In genomic region chr3R:19023862-19024261, dm6 we compare ENCODE assay signal across 1 fruit fly cellular context.
TF ChIP-seq lines count a peak whose summit lies in the region.

CG6005 (minus strand) TSS chr3R:19024030.
CG14286 (plus strand) TSS chr3R:19024092.

TF ChIP-seq in whole organism, embryonic, 481 proteins besides CTCF, POLR2A, EP300 and RAD21 (continued from another document):
- TF ChIP-seq CG10654 (GFP tag; optimal IDR thresholded peaks at IDR 0.05; lab: Kevin White, UChicago), result peak; percentile 2
- peak; percentile 59 for TF ChIP-seq sug (tag; optimal IDR thresholded peaks at IDR 0.05; lab: Kevin White, UChicago)
- TF ChIP-seq CG3995 (GFP tag; optimal IDR thresholded peaks at IDR 0.05; lab: Kevin White, UChicago), result peak; percentile 53
- TF ChIP-seq fd3F (GFP tag; optimal IDR thresholded peaks at IDR 0.05; lab: Kevin White, UChicago), result peak; percentile 35
- TF ChIP-seq HLH4C (GFP tag; IDR thresholded peaks at IDR 0.05; lab: Robert Waterston, UW; ENCODE audit: partially characterized antibody), result peak; percentile 75
- no peak for TF ChIP-seq BtbVII (GFP tag; optimal IDR thresholded peaks at IDR 0.05; lab: Kevin White, UChicago)
- TF ChIP-seq tup (GFP tag; optimal IDR thresholded peaks at IDR 0.05; lab: Kevin White, UChicago), result peak; percentile 34
- peak; percentile 52; the same call in 2 of the 3 replicates for TF ChIP-seq hb (GFP tag; IDR thresholded peaks at IDR 0.05; lab: Robert Waterston, UW; ENCODE audit: partially characterized antibody)
- peak; percentile 58 for TF ChIP-seq CG12391 (tag; optimal IDR thresholded peaks at IDR 0.05; lab: Kevin White, UChicago)
- TF ChIP-seq Fer2 (tag; optimal IDR thresholded peaks at IDR 0.05; lab: Kevin White, UChicago), result no peak
- TF ChIP-seq ind (GFP tag; optimal IDR thresholded peaks at IDR 0.05; lab: Kevin White, UChicago), result peak; percentile 55
- peak; percentile 48 for TF ChIP-seq her (GFP tag; optimal IDR thresholded peaks at IDR 0.05; lab: Kevin White, UChicago)
- peak; percentile 47 for TF ChIP-seq onecut (GFP tag; IDR thresholded peaks at IDR 0.05; lab: Robert Waterston, UW)
- peak; percentile 84; the same call in 3 of the 4 replicates for TF ChIP-seq Gug (GFP tag; IDR thresholded peaks at IDR 0.05; lab: Robert Waterston, UW)
- TF ChIP-seq CG12744 (GFP tag; optimal IDR thresholded peaks at IDR 0.05; lab: Kevin White, UChicago), result peak; percentile 16
- peak; percentile 78 for TF ChIP-seq chn (GFP tag; optimal IDR thresholded peaks at IDR 0.05; lab: Kevin White, UChicago)
- no peak for TF ChIP-seq z (GFP tag; IDR thresholded peaks at IDR 0.05; lab: Robert Waterston, UW)
- peak; percentile 3 for TF ChIP-seq CG33557 (GFP tag; optimal IDR thresholded peaks at IDR 0.05; lab: Kevin White, UChicago)
- TF ChIP-seq CG5180 (GFP tag; optimal IDR thresholded peaks at IDR 0.05; lab: Kevin White, UChicago), result no peak
- peak; percentile 21; the same call in 1 of the 3 replicates for TF ChIP-seq zen2 (GFP tag; IDR thresholded peaks at IDR 0.05; lab: Robert Waterston, UW; ENCODE audit: partially characterized antibody)
- TF ChIP-seq Doc2 (GFP tag; IDR thresholded peaks at IDR 0.05; lab: Robert Waterston, UW), result no peak
- TF ChIP-seq Dip3 (GFP tag; optimal IDR thresholded peaks at IDR 0.05; lab: Kevin White, UChicago), result peak; percentile 45
- no peak for TF ChIP-seq CG30020 (tag; optimal IDR thresholded peaks at IDR 0.05; lab: Kevin White, UChicago)
- TF ChIP-seq Adf1 (GFP tag; IDR thresholded peaks at IDR 0.05; lab: Robert Waterston, UW), result peak; percentile 28; the same call in 1 of the 2 replicates
- TF ChIP-seq Elba2 (GFP tag; optimal IDR thresholded peaks at IDR 0.05; lab: Kevin White, UChicago), result no peak
- peak; percentile 56 for TF ChIP-seq H2.0 (GFP tag; IDR thresholded peaks at IDR 0.05; lab: Robert Waterston, UW)
- TF ChIP-seq corto (GFP tag; optimal IDR thresholded peaks at IDR 0.05; lab: Kevin White, UChicago), result no peak
- TF ChIP-seq CG4424 (GFP tag; optimal IDR thresholded peaks at IDR 0.05; lab: Kevin White, UChicago), result peak; percentile 58
- no peak for TF ChIP-seq GATAe (GFP tag; conservative IDR thresholded peaks at IDR 0.05; lab: Robert Waterston, UW)
- no peak for TF ChIP-seq prd (optimal IDR thresholded peaks at IDR 0.05; lab: Kevin White, UChicago)
- peak; percentile 80 for TF ChIP-seq prd (GFP tag; IDR thresholded peaks at IDR 0.05; lab: Robert Waterston, UW)
- TF ChIP-seq Doc3 (GFP tag; IDR thresholded peaks at IDR 0.05; lab: Robert Waterston, UW; ENCODE audit: partially characterized antibody), result peak; percentile 57; the same call in 2 of the 3 replicates
- no peak for TF ChIP-seq CG10543 (GFP tag; optimal IDR thresholded peaks at IDR 0.05; lab: Kevin White, UChicago)
- peak; percentile 73 for TF ChIP-seq CG12659 (GFP tag; optimal IDR thresholded peaks at IDR 0.05; lab: Kevin White, UChicago)
- peak; percentile 59 for TF ChIP-seq Dp (GFP tag; optimal IDR thresholded peaks at IDR 0.05; lab: Kevin White, UChicago)
- peak; percentile 47 for TF ChIP-seq CG1602 (GFP tag; optimal IDR thresholded peaks at IDR 0.05; lab: Kevin White, UChicago)
- TF ChIP-seq al (GFP tag; IDR thresholded peaks at IDR 0.05; lab: Robert Waterston, UW), result peak; percentile 61
- TF ChIP-seq yki (optimal IDR thresholded peaks at IDR 0.05; lab: Kevin White, UChicago), result no peak
- peak; percentile 69 for TF ChIP-seq sna (GFP tag; IDR thresholded peaks at IDR 0.05; lab: Robert Waterston, UW; ENCODE audit: partially characterized antibody)
- TF ChIP-seq CG14860 (GFP tag; IDR thresholded peaks at IDR 0.05; lab: Robert Waterston, UW; ENCODE audit: partially characterized antibody), result peak; percentile 59
- TF ChIP-seq Opbp (GFP tag; IDR thresholded peaks at IDR 0.05; lab: Robert Waterston, UW; ENCODE audit: partially characterized antibody), result peak; percentile 74; the same call in 2 of the 3 replicates
- TF ChIP-seq Stat92E (GFP tag; optimal IDR thresholded peaks at IDR 0.05; lab: Kevin White, UChicago), result no peak
- peak; percentile 57; the same call in 1 of the 2 replicates for TF ChIP-seq inv (GFP tag; IDR thresholded peaks at IDR 0.05; lab: Robert Waterston, UW; ENCODE audit: partially characterized antibody)
- TF ChIP-seq Asciz (GFP tag; optimal IDR thresholded peaks at IDR 0.05; lab: Kevin White, UChicago), result no peak
- no peak for TF ChIP-seq emc (GFP tag; optimal IDR thresholded peaks at IDR 0.05; lab: Kevin White, UChicago)
- TF ChIP-seq CG9797 (GFP tag; optimal IDR thresholded peaks at IDR 0.05; lab: Kevin White, UChicago), result peak; percentile 33
- TF ChIP-seq gce (GFP tag; IDR thresholded peaks at IDR 0.05; lab: Robert Waterston, UW), result peak; percentile 48; the same call in 1 of the 3 replicates
- no peak for TF ChIP-seq CG1832 (GFP tag; optimal IDR thresholded peaks at IDR 0.05; lab: Kevin White, UChicago)
- peak; percentile 31 for TF ChIP-seq CG16863 (GFP tag; optimal IDR thresholded peaks at IDR 0.05; lab: Kevin White, UChicago)
- peak; percentile 69 for TF ChIP-seq Mad (GFP tag; optimal IDR thresholded peaks at IDR 0.05; lab: Kevin White, UChicago)
- no peak for TF ChIP-seq CG30431 (GFP tag; optimal IDR thresholded peaks at IDR 0.05; lab: Kevin White, UChicago)
- peak; percentile 32; the same call in 1 of the 2 replicates for TF ChIP-seq CG6689 (GFP tag; IDR thresholded peaks at IDR 0.05; lab: Robert Waterston, UW)
- TF ChIP-seq amos (GFP tag; IDR thresholded peaks at IDR 0.05; lab: Robert Waterston, UW; ENCODE audit: partially characterized antibody), result peak; percentile 83
- TF ChIP-seq hkb (optimal IDR thresholded peaks at IDR 0.05; lab: Kevin White, UChicago), result no peak
- TF ChIP-seq hkb (GFP tag; IDR thresholded peaks at IDR 0.05; lab: Robert Waterston, UW), result 0 out of 2 replicates have a peak, but pooled peaks have one; percentile 38
- peak; percentile 27 for TF ChIP-seq vfl (GFP tag; optimal IDR thresholded peaks at IDR 0.05; lab: Kevin White, UChicago)
- peak; percentile 19 for TF ChIP-seq slp2 (GFP tag; optimal IDR thresholded peaks at IDR 0.05; lab: Kevin White, UChicago)
- peak; percentile 71 for TF ChIP-seq HLH54F (GFP tag; optimal IDR thresholded peaks at IDR 0.05; lab: Kevin White, UChicago)
- TF ChIP-seq Atf3 (GFP tag; optimal IDR thresholded peaks at IDR 0.05; lab: Kevin White, UChicago), result no peak
- TF ChIP-seq CG8089 (GFP tag; optimal IDR thresholded peaks at IDR 0.05; lab: Kevin White, UChicago), result peak; percentile 52
- no peak for TF ChIP-seq Hand (GFP tag; optimal IDR thresholded peaks at IDR 0.05; lab: Kevin White, UChicago)
- TF ChIP-seq Scr (GFP tag; IDR thresholded peaks at IDR 0.05; lab: Robert Waterston, UW; ENCODE audit: partially characterized antibody), result peak; percentile 82
- peak; percentile 29 for TF ChIP-seq CG8924 (tag; optimal IDR thresholded peaks at IDR 0.05; lab: Kevin White, UChicago)
- peak; percentile 26 for TF ChIP-seq ewg (GFP tag; optimal IDR thresholded peaks at IDR 0.05; lab: Kevin White, UChicago)
- peak; percentile 48; the same call in 1 of the 2 replicates for TF ChIP-seq CG7372 (GFP tag; IDR thresholded peaks at IDR 0.05; lab: Robert Waterston, UW)
- peak; percentile 38 for TF ChIP-seq NC2β (GFP tag; optimal IDR thresholded peaks at IDR 0.05; lab: Kevin White, UChicago)
- TF ChIP-seq CG4854 (GFP tag; optimal IDR thresholded peaks at IDR 0.05; lab: Kevin White, UChicago), result no peak
- TF ChIP-seq CG14050 (GFP tag; IDR thresholded peaks at IDR 0.05; lab: Robert Waterston, UW), result peak; percentile 36; the same call in 1 of the 3 replicates
- no peak for TF ChIP-seq mirr (GFP tag; optimal IDR thresholded peaks at IDR 0.05; lab: Kevin White, UChicago)
- peak; percentile 63 for TF ChIP-seq zfh2 (GFP tag; optimal IDR thresholded peaks at IDR 0.05; lab: Kevin White, UChicago)
- no peak for TF ChIP-seq bcd (GFP tag; optimal IDR thresholded peaks at IDR 0.05; lab: Kevin White, UChicago)
- no peak for TF ChIP-seq Tbp (GFP tag; optimal IDR thresholded peaks at IDR 0.05; lab: Kevin White, UChicago)
- TF ChIP-seq gcm2 (GFP tag; optimal IDR thresholded peaks at IDR 0.05; lab: Kevin White, UChicago), result no peak
- TF ChIP-seq NFAT (GFP tag; IDR thresholded peaks at IDR 0.05; lab: Robert Waterston, UW), result peak; percentile 92
- no peak for TF ChIP-seq abd-A (tag; optimal IDR thresholded peaks at IDR 0.05; lab: Kevin White, UChicago)
